Fruit fly (Drosophila melanogaster): ENCODE measurements around the gene CG17105.

DNA sequence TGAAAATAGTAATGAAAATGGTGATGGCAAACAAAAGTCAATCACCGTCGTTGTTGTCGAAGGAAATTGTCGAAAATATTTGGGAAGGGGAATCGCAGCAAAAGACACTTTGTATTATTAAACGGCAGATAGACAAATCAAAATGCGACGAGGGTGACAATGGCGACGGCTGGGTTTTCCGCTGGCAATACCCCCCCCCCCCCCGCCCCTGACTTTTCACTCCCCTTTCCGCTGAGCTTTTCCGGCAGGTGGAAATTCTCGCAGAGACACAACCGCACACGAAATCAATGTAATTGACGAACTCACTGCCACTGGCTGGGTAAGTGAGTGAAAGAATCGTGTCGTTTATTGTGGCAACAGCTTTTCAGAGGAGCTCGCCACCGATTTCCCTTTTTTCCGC, 27.3 kb downstream of the CG17105 start:
- TF ChIP-seq CG8478 (optimal IDR thresholded peaks at IDR 0.05) (no peak), CTCF (optimal IDR thresholded peaks at IDR 0.05) (no peak)
